Worm (Caenorhabditis elegans): ENCODE results near the gene C08B11.9.

ce11 chrII:8022461-8022860, 15.5 kb downstream of the C08B11.9 start, which contains the start of gene hda-2:
- TF ChIP-seq tbx-7 (tag; optimal IDR thresholded peaks at IDR 0.05) (no peak), nhr-11 (tag; optimal IDR thresholded peaks at IDR 0.05) (no peak), nfya-1 (tag; optimal IDR thresholded peaks at IDR 0.05) (no peak), sdc-2 (tag; optimal IDR thresholded peaks at IDR 0.05) (no peak), nhr-232 (tag; optimal IDR thresholded peaks at IDR 0.05) (no peak), unc-55 (GFP tag; optimal IDR thresholded peaks at IDR 0.05) (no peak), pha-4 (tag; optimal IDR thresholded peaks at IDR 0.05) (no peak)
